Worm (Caenorhabditis elegans) whole organism, L3 larva: ENCODE measurements around the gene Y51B9A.14.

ENCODE experiments used
- R02D3.7 ChIP-seq: fragments of 150-350 bp; optimal IDR thresholded peaks from 2 replicates; lab custom pipeline; 2014; ENCODE audit warnings: missing biosample characterization, missing genetic modification characterization
- ceh-28 ChIP-seq: fragments of 150-350 bp; optimal IDR thresholded peaks from 2 replicates; lab custom pipeline; 2014; ENCODE audit warnings: missing biosample characterization, missing genetic modification reagents, missing genetic modification characterization
- egl-27 ChIP-seq: sonication (generic microtip); optimal IDR thresholded peaks from 4 replicates; lab custom pipeline; 2017; ENCODE audit warnings: missing biosample characterization, missing genetic modification reagents, missing genetic modification characterization
- elt-3 ChIP-seq, 3 experiments: fragments of 150-350 bp in 1 of 3; sonication (generic microtip) in 2 of 3; optimal IDR thresholded peaks; 2 replicates in 2 of 3; 4 replicates in 1 of 3; lab custom pipeline; 2014 to 2017; ENCODE audit warnings: missing biosample characterization in 3 of 3, missing genetic modification characterization in 3 of 3
- nfya-1 ChIP-seq: sonication (generic microtip); optimal IDR thresholded peaks from 2 replicates; lab custom pipeline; 2017; ENCODE audit warnings: missing genetic modification characterization, mild to moderate bottlenecking, missing compliant biosample characterization, antibody characterized with exemption, moderate library complexity; ENCODE audit not compliant: insufficient read depth
- pqm-1 ChIP-seq: fragments of 150-350 bp; optimal IDR thresholded peaks from 2 replicates; lab custom pipeline; 2017; ENCODE audit warnings: missing biosample characterization, missing genetic modification characterization, inconsistent platforms
- sea-2 ChIP-seq: fragments of 150-350 bp; sonication (generic microtip); optimal IDR thresholded peaks from 4 replicates; lab custom pipeline; 2014; ENCODE audit warnings: missing biosample characterization, missing genetic modification reagents, missing genetic modification characterization
- skn-1 ChIP-seq: fragments of 150-350 bp; optimal IDR thresholded peaks from 2 replicates; lab custom pipeline; 2014; ENCODE audit warnings: missing biosample characterization, missing genetic modification characterization

ce11 chrII:9416381-9417276 is 18.4 kb upstream of the Y51B9A.14 start, which contains the start of the genes gss-1 and chch-3:
- TF ChIP-seq elt-3 (tag; optimal IDR thresholded peaks at IDR 0.05; lab: Kevin White, UChicago) (no peak), egl-27 (tag; lab: Kevin White, UChicago) (no peak), nfya-1 (no peak), sea-2 (GFP tag; lab: Kevin White, UChicago) (no peak), skn-1 (tag; lab: Kevin White, UChicago) (no peak), ceh-28 (tag; lab: Kevin White, UChicago) (no peak), R02D3.7 (tag; lab: Kevin White, UChicago) (no peak), pqm-1 (peak; percentile 0)
